Fruit fly (Drosophila melanogaster): ENCODE data around the gene CG34281.

CG34281 gene

dm6 chr3R:17594086-17594485, 18.6 kb upstream of the CG34281 start, which contains the start of gene Sgs5bis:
Sgs5bis (plus strand) TSS chr3R:17594386.
- no peak for TF ChIP-seq CG12768 (GFP tag; optimal IDR thresholded peaks at IDR 0.05)
- TF ChIP-seq Clk (GFP tag; optimal IDR thresholded peaks at IDR 0.05) = no peak
- no peak for TF ChIP-seq CG11617 (GFP tag; optimal IDR thresholded peaks at IDR 0.05)
- TF ChIP-seq CG1620 (GFP tag; optimal IDR thresholded peaks at IDR 0.05) = no peak
- no peak for TF ChIP-seq bab1 (GFP tag; optimal IDR thresholded peaks at IDR 0.05)
- no peak for TF ChIP-seq cic (GFP tag; optimal IDR thresholded peaks at IDR 0.05)
- TF ChIP-seq CG7101 (tag; optimal IDR thresholded peaks at IDR 0.05) = no peak
- TF ChIP-seq CG7045 (GFP tag; optimal IDR thresholded peaks at IDR 0.05) = no peak
- TF ChIP-seq Mnt (GFP tag; optimal IDR thresholded peaks at IDR 0.05) = no peak
- TF ChIP-seq cnc (optimal IDR thresholded peaks at IDR 0.05) = no peak
- no peak for TF ChIP-seq kay (GFP tag; ENCODE audit: borderline replicate concordance)
- TF ChIP-seq pad (GFP tag; optimal IDR thresholded peaks at IDR 0.05) = no peak
- TF ChIP-seq CG5204 (GFP tag; optimal IDR thresholded peaks at IDR 0.05) = no peak
- no peak for TF ChIP-seq CG33017 (tag; optimal IDR thresholded peaks at IDR 0.05)
- TF ChIP-seq toe (GFP tag; optimal IDR thresholded peaks at IDR 0.05) = no peak

DNA sequence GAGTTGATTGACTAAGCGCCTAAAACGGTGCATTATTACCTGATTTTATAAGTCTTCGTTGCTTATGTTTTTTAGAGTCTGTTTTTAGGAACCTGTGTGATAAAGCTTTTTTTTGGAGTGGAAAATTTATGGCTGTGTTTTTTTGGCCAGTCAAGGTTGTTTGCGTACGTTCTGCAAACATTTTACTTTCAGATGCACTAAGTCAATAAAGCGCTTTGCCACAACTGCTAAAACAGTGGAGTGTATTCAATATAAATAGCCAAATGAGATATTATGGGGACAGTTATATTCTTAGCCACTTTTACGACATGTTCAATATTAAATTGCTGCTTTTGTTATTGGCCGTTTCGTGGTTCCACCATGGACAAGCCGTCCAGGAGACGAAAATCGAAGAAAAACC, 17.6 kb upstream of the CG34281 start, which contains the start of gene Sgs5:
Sgs5 (plus strand) TSS at position 279 of the 400 bp plus-strand sequence.
- TF ChIP-seq bab1 (GFP tag; optimal IDR thresholded peaks at IDR 0.05) = no peak
- TF ChIP-seq CG14711 (tag; optimal IDR thresholded peaks at IDR 0.05) = no peak
- no peak for TF ChIP-seq CG33017 (tag; optimal IDR thresholded peaks at IDR 0.05)
- TF ChIP-seq ovo (GFP tag; optimal IDR thresholded peaks at IDR 0.05) = no peak
- no peak for TF ChIP-seq CG12768 (GFP tag; optimal IDR thresholded peaks at IDR 0.05)
- TF ChIP-seq CG5204 (GFP tag; optimal IDR thresholded peaks at IDR 0.05) = no peak
- no peak for TF ChIP-seq CG7101 (tag; optimal IDR thresholded peaks at IDR 0.05)
- no peak for TF ChIP-seq Clk (GFP tag; optimal IDR thresholded peaks at IDR 0.05)
- no peak for TF ChIP-seq CG1620 (GFP tag; optimal IDR thresholded peaks at IDR 0.05)
- no peak for TF ChIP-seq CG11617 (GFP tag; optimal IDR thresholded peaks at IDR 0.05)
- no peak for TF ChIP-seq cnc (optimal IDR thresholded peaks at IDR 0.05)

DNA sequence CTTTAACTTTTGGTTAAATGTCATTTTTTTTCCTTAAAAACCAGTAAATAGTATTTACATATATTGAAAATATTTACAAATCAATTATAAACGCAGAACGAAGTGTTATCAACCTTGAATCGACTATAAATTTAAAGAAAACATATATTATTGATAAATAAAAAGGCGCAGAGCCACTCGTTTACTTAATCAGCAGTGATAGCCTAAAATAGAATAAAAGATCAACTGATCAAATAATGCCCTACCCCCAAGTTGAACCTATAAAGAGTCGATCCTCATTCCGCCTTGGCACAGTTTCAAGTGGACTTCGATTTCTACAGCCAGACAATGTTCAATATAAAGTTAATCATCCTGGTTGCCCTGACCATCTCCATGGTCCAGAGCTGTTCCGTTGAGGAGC, 16.5 kb upstream of the CG34281 start, which contains the start of gene CG7606:
CG7606 (plus strand) TSS at position 301 of the 400 bp plus-strand sequence.
- TF ChIP-seq Clk (GFP tag; optimal IDR thresholded peaks at IDR 0.05) = no peak
- TF ChIP-seq bab1 (GFP tag; optimal IDR thresholded peaks at IDR 0.05) = no peak
- TF ChIP-seq tj (GFP tag; optimal IDR thresholded peaks at IDR 0.05) = no peak
- TF ChIP-seq CG11617 (GFP tag; optimal IDR thresholded peaks at IDR 0.05) = no peak
- no peak for TF ChIP-seq ovo (GFP tag; optimal IDR thresholded peaks at IDR 0.05)
- TF ChIP-seq cic (GFP tag; optimal IDR thresholded peaks at IDR 0.05) = no peak
- TF ChIP-seq CG12768 (GFP tag; optimal IDR thresholded peaks at IDR 0.05) = no peak
- TF ChIP-seq CG5204 (GFP tag; optimal IDR thresholded peaks at IDR 0.05) = no peak
- no peak for TF ChIP-seq CG7101 (tag; optimal IDR thresholded peaks at IDR 0.05)
- TF ChIP-seq Mnt (GFP tag; optimal IDR thresholded peaks at IDR 0.05) = no peak
- TF ChIP-seq kay (GFP tag; ENCODE audit: borderline replicate concordance) = no peak
- TF ChIP-seq Hr96 (GFP tag; optimal IDR thresholded peaks at IDR 0.05) = no peak
- no peak for TF ChIP-seq CG33017 (tag; optimal IDR thresholded peaks at IDR 0.05)
- TF ChIP-seq Crg-1 (GFP tag; optimal IDR thresholded peaks at IDR 0.05) = no peak
- no peak for TF ChIP-seq CG7045 (GFP tag; optimal IDR thresholded peaks at IDR 0.05)
- no peak for TF ChIP-seq cnc (optimal IDR thresholded peaks at IDR 0.05)
- no peak for TF ChIP-seq CG14711 (tag; optimal IDR thresholded peaks at IDR 0.05)
- no peak for TF ChIP-seq CG1620 (GFP tag; optimal IDR thresholded peaks at IDR 0.05)
- TF ChIP-seq pad (GFP tag; optimal IDR thresholded peaks at IDR 0.05) = no peak
- TF ChIP-seq toe (GFP tag; optimal IDR thresholded peaks at IDR 0.05) = no peak

DNA sequence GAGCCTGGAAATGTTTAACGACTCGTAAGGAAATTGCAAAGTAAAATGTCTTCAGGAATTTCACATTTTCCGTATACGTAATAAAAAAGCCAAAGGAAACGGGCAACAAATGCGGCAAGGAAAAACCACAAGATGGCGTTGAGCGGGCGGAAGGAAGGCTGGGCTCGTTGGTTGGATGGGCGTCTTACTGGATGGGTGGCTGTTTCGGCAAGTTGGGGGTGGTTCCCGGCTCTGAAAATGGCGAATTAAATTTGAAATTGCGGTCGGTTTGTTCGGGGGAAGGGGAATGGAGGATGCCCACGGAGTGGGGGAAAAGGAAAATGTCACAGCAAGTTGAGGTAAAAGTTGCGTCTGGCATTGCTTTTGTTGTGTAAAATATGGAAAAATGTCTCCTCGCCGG, 13.0 kb upstream of the CG34281 start:
- TF ChIP-seq ovo (GFP tag; optimal IDR thresholded peaks at IDR 0.05) = no peak
- TF ChIP-seq toe (GFP tag; optimal IDR thresholded peaks at IDR 0.05) = no peak
- no peak for TF ChIP-seq CG14711 (tag; optimal IDR thresholded peaks at IDR 0.05)
- TF ChIP-seq bab1 (GFP tag; optimal IDR thresholded peaks at IDR 0.05) = no peak
- no peak for TF ChIP-seq tj (GFP tag; optimal IDR thresholded peaks at IDR 0.05)
- no peak for TF ChIP-seq CG7101 (tag; optimal IDR thresholded peaks at IDR 0.05)
- no peak for TF ChIP-seq CG12768 (GFP tag; optimal IDR thresholded peaks at IDR 0.05)
- no peak for TF ChIP-seq pad (GFP tag; optimal IDR thresholded peaks at IDR 0.05)
- TF ChIP-seq kay (GFP tag; ENCODE audit: borderline replicate concordance) = no peak
- no peak for TF ChIP-seq cnc (optimal IDR thresholded peaks at IDR 0.05)
- TF ChIP-seq CG33017 (tag; optimal IDR thresholded peaks at IDR 0.05) = no peak
- TF ChIP-seq cic (GFP tag; optimal IDR thresholded peaks at IDR 0.05) = no peak
- no peak for TF ChIP-seq CG1620 (GFP tag; optimal IDR thresholded peaks at IDR 0.05)
- no peak for TF ChIP-seq Clk (GFP tag; optimal IDR thresholded peaks at IDR 0.05)
- TF ChIP-seq Mnt (GFP tag; optimal IDR thresholded peaks at IDR 0.05) = no peak
- TF ChIP-seq Hr96 (GFP tag; optimal IDR thresholded peaks at IDR 0.05) = no peak
- TF ChIP-seq Crg-1 (GFP tag; optimal IDR thresholded peaks at IDR 0.05) = no peak

DNA sequence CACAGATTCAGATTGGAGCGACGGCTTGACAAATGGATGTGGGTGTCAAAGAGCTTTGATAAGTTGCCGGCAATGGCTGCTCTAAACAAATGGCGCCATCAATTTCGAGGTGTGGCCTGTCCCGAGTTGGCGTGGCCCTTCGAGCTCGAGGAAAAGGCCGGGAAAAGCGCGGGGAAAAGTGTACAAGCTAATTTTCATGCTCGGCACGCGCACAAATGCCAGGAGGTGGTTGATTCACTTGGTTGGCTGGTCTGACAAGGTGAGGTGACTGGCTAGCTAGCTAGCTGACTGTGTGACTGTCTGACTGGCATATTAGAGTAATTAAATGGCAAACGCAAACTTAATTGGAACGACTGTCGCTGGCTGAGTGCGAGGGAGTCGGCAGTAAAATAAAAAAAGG, 10.8 kb upstream of the CG34281 start:
- TF ChIP-seq CG14711 (tag; optimal IDR thresholded peaks at IDR 0.05) = no peak
- no peak for TF ChIP-seq CG7101 (tag; optimal IDR thresholded peaks at IDR 0.05)
- no peak for TF ChIP-seq CG33017 (tag; optimal IDR thresholded peaks at IDR 0.05)
- no peak for TF ChIP-seq tj (GFP tag; optimal IDR thresholded peaks at IDR 0.05)
- TF ChIP-seq pad (GFP tag; optimal IDR thresholded peaks at IDR 0.05) = no peak
- TF ChIP-seq bab1 (GFP tag; optimal IDR thresholded peaks at IDR 0.05) = no peak
- no peak for TF ChIP-seq ovo (GFP tag; optimal IDR thresholded peaks at IDR 0.05)
- TF ChIP-seq CG1620 (GFP tag; optimal IDR thresholded peaks at IDR 0.05) = no peak
- TF ChIP-seq cnc (optimal IDR thresholded peaks at IDR 0.05) = no peak
- no peak for TF ChIP-seq Crg-1 (GFP tag; optimal IDR thresholded peaks at IDR 0.05)
- TF ChIP-seq Hr96 (GFP tag; optimal IDR thresholded peaks at IDR 0.05) = no peak
- no peak for TF ChIP-seq CG11617 (GFP tag; optimal IDR thresholded peaks at IDR 0.05)
- TF ChIP-seq Mnt (GFP tag; optimal IDR thresholded peaks at IDR 0.05) = no peak
- TF ChIP-seq CG12768 (GFP tag; optimal IDR thresholded peaks at IDR 0.05) = no peak
- no peak for TF ChIP-seq toe (GFP tag; optimal IDR thresholded peaks at IDR 0.05)
- no peak for TF ChIP-seq cic (GFP tag; optimal IDR thresholded peaks at IDR 0.05)
- TF ChIP-seq kay (GFP tag; ENCODE audit: borderline replicate concordance) = no peak

dm6 chr3R:17602974-17603373, 9.7 kb upstream of the CG34281 start:
- TF ChIP-seq CG33017 (tag; optimal IDR thresholded peaks at IDR 0.05) = no peak
- no peak for TF ChIP-seq Crg-1 (GFP tag; optimal IDR thresholded peaks at IDR 0.05)
- no peak for TF ChIP-seq toe (GFP tag; optimal IDR thresholded peaks at IDR 0.05)
- TF ChIP-seq pad (GFP tag; optimal IDR thresholded peaks at IDR 0.05) = no peak
- no peak for TF ChIP-seq kay (GFP tag; ENCODE audit: borderline replicate concordance)
- no peak for TF ChIP-seq CG7101 (tag; optimal IDR thresholded peaks at IDR 0.05)
- TF ChIP-seq CG1620 (GFP tag; optimal IDR thresholded peaks at IDR 0.05) = no peak
- TF ChIP-seq CG11617 (GFP tag; optimal IDR thresholded peaks at IDR 0.05) = no peak
- no peak for TF ChIP-seq Clk (GFP tag; optimal IDR thresholded peaks at IDR 0.05)
- no peak for TF ChIP-seq Mnt (GFP tag; optimal IDR thresholded peaks at IDR 0.05)

All from whole organism, adult.